Fruit fly (Drosophila melanogaster): Measurements from ENCODE around the gene nis.

The nis gene

DNA sequence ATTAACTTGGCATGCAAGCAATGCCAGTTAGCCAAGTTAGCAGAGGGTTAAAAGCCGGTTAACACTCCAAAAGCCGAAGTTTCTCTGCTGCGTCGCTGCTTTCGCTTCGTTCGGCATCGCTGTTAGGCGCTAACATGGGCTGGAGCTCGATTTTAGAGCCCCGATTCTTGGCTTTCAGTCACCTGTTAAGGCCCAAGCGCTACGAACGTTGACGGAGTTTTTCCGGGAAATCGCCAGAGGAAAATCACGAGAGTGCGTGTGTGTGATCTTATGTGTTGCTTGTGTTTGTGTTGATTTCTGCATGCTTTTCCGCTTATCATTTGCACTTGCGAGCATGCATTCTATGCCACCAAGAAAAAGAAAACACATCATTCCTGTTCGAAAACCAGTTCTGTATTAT lies 32.0 kb downstream of the nis start, which contains the start of gene haf (continued):
- TF ChIP-seq Jarid2 (GFP tag; optimal IDR thresholded peaks at IDR 0.05) (peak; percentile 86), CG11093 (GFP tag; IDR thresholded peaks at IDR 0.05) (no peak), Dfd (GFP tag; optimal IDR thresholded peaks at IDR 0.05) (no peak), run (tag; optimal IDR thresholded peaks at IDR 0.05) (no peak), CG3847 (GFP tag; IDR thresholded peaks at IDR 0.05) (no peak), CG7928 (GFP tag; optimal IDR thresholded peaks at IDR 0.05) (no peak), CG4707 (GFP tag; optimal IDR thresholded peaks at IDR 0.05) (no peak), B-H2 (GFP tag; optimal IDR thresholded peaks at IDR 0.05) (no peak), CG12659 (GFP tag; optimal IDR thresholded peaks at IDR 0.05) (no peak), CG2889 (GFP tag; IDR thresholded peaks at IDR 0.05) (no peak), CG5180 (GFP tag; optimal IDR thresholded peaks at IDR 0.05) (no peak), Lhr (GFP tag; optimal IDR thresholded peaks at IDR 0.05) (no peak), Antp (GFP tag; optimal IDR thresholded peaks at IDR 0.05) (no peak), grau (tag; optimal IDR thresholded peaks at IDR 0.05) (no peak), CG3995 (GFP tag; optimal IDR thresholded peaks at IDR 0.05) (no peak), Myb (GFP tag; optimal IDR thresholded peaks at IDR 0.05) (no peak), slp2 (GFP tag; optimal IDR thresholded peaks at IDR 0.05) (no peak), repo (GFP tag; optimal IDR thresholded peaks at IDR 0.05) (no peak), jing (GFP tag; optimal IDR thresholded peaks at IDR 0.05) (no peak), CG16815 (GFP tag; optimal IDR thresholded peaks at IDR 0.05) (no peak), CG2678 (tag; optimal IDR thresholded peaks at IDR 0.05) (no peak), psq (GFP tag; optimal IDR thresholded peaks at IDR 0.05) (no peak), CG11504 (tag; optimal IDR thresholded peaks at IDR 0.05) (no peak), CG4404 (GFP tag; IDR thresholded peaks at IDR 0.05) (no peak), sc (optimal IDR thresholded peaks at IDR 0.05) (no peak), sc (GFP tag; optimal IDR thresholded peaks at IDR 0.05) (no peak), MBD-R2 (GFP tag; IDR thresholded peaks at IDR 0.05) (no peak), Opbp (GFP tag; IDR thresholded peaks at IDR 0.05; ENCODE audit: partially characterized antibody) (no peak; the same call in 2 of the 3 replicates), CG31224 (GFP tag; IDR thresholded peaks at IDR 0.05) (no peak), CG30403 (GFP tag; optimal IDR thresholded peaks at IDR 0.05) (no peak), ttk (GFP tag; IDR thresholded peaks at IDR 0.05) (no peak), Oli (tag; optimal IDR thresholded peaks at IDR 0.05) (no peak), chif (GFP tag; optimal IDR thresholded peaks at IDR 0.05) (no peak), sens (GFP tag) (peak; percentile 32), D (optimal IDR thresholded peaks at IDR 0.05) (no peak), D (GFP tag; optimal IDR thresholded peaks at IDR 0.05) (no peak), gsb (GFP tag; IDR thresholded peaks at IDR 0.05) (no peak), Asciz (GFP tag; optimal IDR thresholded peaks at IDR 0.05) (no peak), org-1 (GFP tag; optimal IDR thresholded peaks at IDR 0.05) (no peak), trem (tag; optimal IDR thresholded peaks at IDR 0.05) (no peak), chinmo (GFP tag; IDR thresholded peaks at IDR 0.05; ENCODE audit: partially characterized antibody) (0 out of 4 replicates have a peak, but pooled peaks have one; percentile 70), disco-r (GFP tag; optimal IDR thresholded peaks at IDR 0.05) (no peak), CG1832 (GFP tag; optimal IDR thresholded peaks at IDR 0.05) (no peak), CG31388 (GFP tag; optimal IDR thresholded peaks at IDR 0.05) (no peak), Atf3 (GFP tag; optimal IDR thresholded peaks at IDR 0.05) (no peak), CG10654 (GFP tag; optimal IDR thresholded peaks at IDR 0.05) (no peak), CG14014 (GFP tag; IDR thresholded peaks at IDR 0.05) (peak; percentile 29; the same call in 1 of the 2 replicates), ewg (GFP tag; optimal IDR thresholded peaks at IDR 0.05) (no peak), CG34422 (GFP tag; IDR thresholded peaks at IDR 0.05) (no peak), CG4820 (GFP tag; optimal IDR thresholded peaks at IDR 0.05) (no peak), CG1602 (GFP tag; optimal IDR thresholded peaks at IDR 0.05) (no peak), sd (tag; optimal IDR thresholded peaks at IDR 0.05) (peak; percentile 18), h (optimal IDR thresholded peaks at IDR 0.05) (no peak)
